Worm (Caenorhabditis elegans): ENCODE measurements around the gene VW02B12L.2.

The VW02B12L.2 gene

ce11 chrII:11472542-11472941 lies 32.4 kb upstream of the VW02B12L.2 start (continued):
- TF ChIP-seq ztf-18 (tag; optimal IDR thresholded peaks at IDR 0.05), result peak; percentile 47
- no peak for TF ChIP-seq snpc-1.1 (tag; optimal IDR thresholded peaks at IDR 0.05; ENCODE audit: insufficient read depth)
- TF ChIP-seq dox-1 (GFP tag; IDR thresholded peaks at IDR 0.05), result 0 out of 2 replicates have a peak, but pooled peaks have one; percentile 40
- no peak for TF ChIP-seq him-1 (tag; optimal IDR thresholded peaks at IDR 0.05)
- TF ChIP-seq sea-2 (GFP tag; IDR thresholded peaks at IDR 0.05), result no peak
- TF ChIP-seq chd-7 (tag; optimal IDR thresholded peaks at IDR 0.05), result no peak
- no peak for TF ChIP-seq ekl-4 (GFP tag; IDR thresholded peaks at IDR 0.05)
- TF ChIP-seq dpl-1 (GFP tag; optimal IDR thresholded peaks at IDR 0.05), result no peak
- TF ChIP-seq F55B11.4 (tag; optimal IDR thresholded peaks at IDR 0.05; ENCODE audit: borderline replicate concordance, insufficient read depth), result no peak
- TF ChIP-seq lag-1 (GFP tag; IDR thresholded peaks at IDR 0.05), result no peak
- no peak for TF ChIP-seq hlh-12 (tag; optimal IDR thresholded peaks at IDR 0.05)
- no peak for TF ChIP-seq fkh-3 (tag; optimal IDR thresholded peaks at IDR 0.05)
- no peak for TF ChIP-seq nhr-27 (tag; optimal IDR thresholded peaks at IDR 0.05)
- no peak for TF ChIP-seq mes-4 (tag; optimal IDR thresholded peaks at IDR 0.05)
- TF ChIP-seq somi-1 (GFP tag; optimal IDR thresholded peaks at IDR 0.05), result peak; percentile 19
- TF ChIP-seq rcor-1 (GFP tag; IDR thresholded peaks at IDR 0.05), result no peak
- no peak for TF ChIP-seq snpc-3.4 (tag; optimal IDR thresholded peaks at IDR 0.05)
- TF ChIP-seq nhr-179 (tag; optimal IDR thresholded peaks at IDR 0.05), result no peak
- no peak for TF ChIP-seq nhr-120 (GFP tag; IDR thresholded peaks at IDR 0.05)
- TF ChIP-seq aptf-3 (GFP tag; IDR thresholded peaks at IDR 0.05), result no peak
- TF ChIP-seq lin-26 (GFP tag; IDR thresholded peaks at IDR 0.05), result 0 out of 2 replicates have a peak, but pooled peaks have one; percentile 17
- no peak for TF ChIP-seq gei-17 (GFP tag; optimal IDR thresholded peaks at IDR 0.05)
- TF ChIP-seq ceh-40 (GFP tag; IDR thresholded peaks at IDR 0.05), result no peak

- no peak for TF ChIP-seq dpl-1 (GFP tag; optimal IDR thresholded peaks at IDR 0.05)
Measured at ce11 chrII:11471916-11472315, 31.8 kb upstream of the VW02B12L.2 start, which contains the start of gene mfn-1. TSS of gene mfn-1 (minus strand) at chrII:11472016.

ce11 chrII:11469574-11470108 lies 29.5 kb upstream of the VW02B12L.2 start, which contains the start of gene cisd-1:
TSS of gene cisd-1 (minus strand) at chrII:11469624.
- TF ChIP-seq F52B5.7 (tag; optimal IDR thresholded peaks at IDR 0.05), result no peak
- no peak for TF ChIP-seq Y53G8AR.9 (GFP tag; conservative IDR thresholded peaks at IDR 0.05)
- TF ChIP-seq pbrm-1 (GFP tag; IDR thresholded peaks at IDR 0.05), result 0 out of 2 replicates have a peak, but pooled peaks have one; percentile 30
- TF ChIP-seq unc-62 (GFP tag; optimal IDR thresholded peaks at IDR 0.05), result no peak
- TF ChIP-seq F57C9.4 (tag; optimal IDR thresholded peaks at IDR 0.05), result no peak
- TF ChIP-seq ztf-26 (tag; optimal IDR thresholded peaks at IDR 0.05), result no peak
- TF ChIP-seq cebp-1 (GFP tag; IDR thresholded peaks at IDR 0.05), result peak; percentile 25; the same call in 1 of the 2 replicates
- peak; percentile 59 for TF ChIP-seq cebp-1 (tag; optimal IDR thresholded peaks at IDR 0.05)
- TF ChIP-seq mel-28 (tag; optimal IDR thresholded peaks at IDR 0.05; ENCODE audit: borderline replicate concordance), result no peak
- no peak for TF ChIP-seq hsf-1 (GFP tag; IDR thresholded peaks at IDR 0.05)
- no peak for TF ChIP-seq unc-130 (GFP tag; optimal IDR thresholded peaks at IDR 0.05)
- TF ChIP-seq madf-6 (GFP tag; IDR thresholded peaks at IDR 0.05), result 0 out of 2 replicates have a peak, but pooled peaks have one; percentile 16
- TF ChIP-seq rec-8 (tag; optimal IDR thresholded peaks at IDR 0.05), result no peak
- TF ChIP-seq chd-7 (tag; optimal IDR thresholded peaks at IDR 0.05), result no peak
- TF ChIP-seq pha-4 (tag; optimal IDR thresholded peaks at IDR 0.05), result no peak
- TF ChIP-seq B0035.1 (tag; optimal IDR thresholded peaks at IDR 0.05), result no peak
- TF ChIP-seq ceh-79 (tag; optimal IDR thresholded peaks at IDR 0.05), result no peak
- TF ChIP-seq C17E4.6 (GFP tag; IDR thresholded peaks at IDR 0.05), result no peak
- 0 out of 2 replicates have a peak, but pooled peaks have one; percentile 32 for TF ChIP-seq ekl-4 (GFP tag; IDR thresholded peaks at IDR 0.05)
- no peak for TF ChIP-seq ceh-27 (GFP tag; optimal IDR thresholded peaks at IDR 0.05)
- no peak for TF ChIP-seq F23B12.7 (tag; optimal IDR thresholded peaks at IDR 0.05; ENCODE audit: insufficient read depth)
- no peak for TF ChIP-seq lin-40 (tag; optimal IDR thresholded peaks at IDR 0.05)
- no peak for TF ChIP-seq repo-1 (tag; optimal IDR thresholded peaks at IDR 0.05)
- no peak for TF ChIP-seq ceh-100 (GFP tag; IDR thresholded peaks at IDR 0.05)
- no peak for TF ChIP-seq egl-18 (GFP tag; IDR thresholded peaks at IDR 0.05)

Data from whole organism, young adult.